Worm (Caenorhabditis elegans) whole organism, late embryonic: ENCODE results near the gene F42A8.1.

Experiments
- C38D4.7 ChIP-seq: fragments of 200-800 bp; sonication (Bioruptor generic); optimal IDR thresholded peaks from 2 replicates; lab custom pipeline; 2018; ENCODE audit warnings: mild to moderate bottlenecking, missing genetic modification characterization, moderate library complexity, missing compliant biosample characterization
- ahr-1 ChIP-seq: sonication (generic microtip); optimal IDR thresholded peaks from 2 replicates; lab custom pipeline; 2016; ENCODE audit warnings: missing genetic modification characterization, missing compliant biosample characterization
- hlh-30 ChIP-seq: sonication (generic microtip); optimal IDR thresholded peaks from 2 replicates; lab custom pipeline; 2017; ENCODE audit warnings: antibody characterized with exemption, missing genetic modification characterization, missing compliant biosample characterization; ENCODE audit not compliant: insufficient read depth
- pag-3 ChIP-seq: sonication (generic microtip); optimal IDR thresholded peaks from 2 replicates; lab custom pipeline; 2016; ENCODE audit warnings: missing compliant biosample characterization, missing genetic modification characterization, borderline replicate concordance
- pha-2 ChIP-seq: sonication (generic microtip); optimal IDR thresholded peaks from 2 replicates; lab custom pipeline; 2017; ENCODE audit warnings: mild to moderate bottlenecking, missing genetic modification characterization, missing compliant biosample characterization
- unc-42 ChIP-seq: sonication (generic microtip); optimal IDR thresholded peaks from 2 replicates; lab custom pipeline; 2016; ENCODE audit warnings: missing genotype, missing genetic modification characterization, missing compliant biosample characterization

- no peak for TF ChIP-seq C38D4.7
- no peak for TF ChIP-seq ahr-1 (tag; lab: Kevin White, UChicago)
- TF ChIP-seq pha-2: no peak
- TF ChIP-seq hlh-30 (tag; lab: Kevin White, UChicago): no peak
- peak; percentile 73 for TF ChIP-seq unc-42 (tag; lab: Kevin White, UChicago)
- no peak for TF ChIP-seq pag-3 (tag; lab: Kevin White, UChicago)
Observed at ce11 chrII:9304849-9305248, 41.5 kb downstream of the F42A8.1 start.
